Fruit fly (Drosophila melanogaster): Measurements from ENCODE around the gene Polr2M.

The Polr2M gene

dm6 chr3R:19248036-19248435 is 18.8 kb downstream of the Polr2M start, which contains the start of gene CG5217:
TSS of gene CG5217 (minus strand) at chr3R:19248136.
- TF ChIP-seq noc (tag; optimal IDR thresholded peaks at IDR 0.05): no peak

- TF ChIP-seq noc (tag; optimal IDR thresholded peaks at IDR 0.05): no peak
Measured at dm6 chr3R:19250063-19250462, 20.8 kb downstream of the Polr2M start.

- TF ChIP-seq noc (tag; optimal IDR thresholded peaks at IDR 0.05): no peak
Measured at dm6 chr3R:19253975-19254374, 24.7 kb downstream of the Polr2M start.

- TF ChIP-seq noc (tag; optimal IDR thresholded peaks at IDR 0.05): no peak
Measured at dm6 chr3R:19255255-19255654, 26.0 kb downstream of the Polr2M start.

- no peak for TF ChIP-seq noc (tag; optimal IDR thresholded peaks at IDR 0.05)
Measured at dm6 chr3R:19256477-19256876, 27.2 kb downstream of the Polr2M start, which contains the start of gene CG14280. TSS of gene CG14280 (plus strand) at chr3R:19256777.

- no peak for TF ChIP-seq noc (tag; optimal IDR thresholded peaks at IDR 0.05)
Measured at dm6 chr3R:19264789-19265188, 35.5 kb downstream of the Polr2M start.

dm6 chr3R:19271125-19271524 is 41.9 kb downstream of the Polr2M start:
- no peak for TF ChIP-seq noc (tag; optimal IDR thresholded peaks at IDR 0.05)

dm6 chr3R:19274028-19274427 is 44.8 kb downstream of the Polr2M start:
- TF ChIP-seq noc (tag; optimal IDR thresholded peaks at IDR 0.05): no peak

dm6 chr3R:19276135-19276534 is 46.9 kb downstream of the Polr2M start:
- TF ChIP-seq noc (tag; optimal IDR thresholded peaks at IDR 0.05): no peak

Data from whole organism, larva.